Worm (Caenorhabditis elegans): ENCODE results near the gene srw-95.

The srw-95 gene

DNA sequence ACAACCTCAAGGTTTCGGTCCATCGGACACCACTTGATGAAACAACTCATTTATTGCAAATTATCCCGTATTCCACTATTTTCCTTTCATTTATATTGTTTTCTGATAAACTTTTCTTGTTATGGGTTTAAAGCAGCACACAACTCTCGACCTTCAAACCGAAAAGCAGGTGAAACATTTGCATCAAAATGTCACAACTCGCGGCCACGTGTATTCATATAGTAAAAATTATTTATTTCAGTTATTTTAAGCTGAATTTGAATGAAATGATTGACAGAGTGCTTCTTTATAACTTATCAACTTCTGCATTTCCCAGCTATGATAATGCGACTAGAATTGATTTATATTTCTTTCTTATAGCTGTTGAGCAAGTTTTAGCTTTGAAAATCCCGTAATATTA is at the start of gene srw-95:
TSS of gene srw-95 (plus strand) at position 213 of the 400 bp plus-strand sequence.
- no peak for TF ChIP-seq W03F9.2 (tag; optimal IDR thresholded peaks at IDR 0.05)
- no peak for TF ChIP-seq dao-5 (tag; optimal IDR thresholded peaks at IDR 0.05)
- TF ChIP-seq him-1 (tag; optimal IDR thresholded peaks at IDR 0.05) = no peak

DNA sequence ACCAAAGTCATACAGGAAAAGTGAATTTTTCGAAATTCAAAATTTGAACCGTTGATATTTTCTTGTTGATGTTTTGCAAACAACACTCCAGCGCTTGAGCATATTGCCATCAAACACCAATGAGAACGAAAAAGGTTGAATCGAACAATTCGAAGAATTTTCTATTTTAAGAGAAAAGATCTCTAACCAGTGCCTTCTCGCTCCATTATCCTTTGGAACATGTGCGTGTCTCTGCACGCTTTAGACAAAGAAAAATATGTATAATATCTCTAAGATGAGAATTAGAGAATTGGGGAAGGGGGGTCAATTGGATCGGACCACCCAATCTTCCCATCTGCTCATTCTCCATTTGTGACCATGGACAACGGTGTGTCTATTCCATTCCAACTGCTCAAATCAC is 48.0 kb upstream of the srw-95 start, which contains the start of gene Y17G9B.2:
TSS of gene Y17G9B.2 (plus strand) at position 301 of the 400 bp plus-strand sequence.
- TF ChIP-seq W03F9.2 (tag; optimal IDR thresholded peaks at IDR 0.05) (no peak), dao-5 (tag; optimal IDR thresholded peaks at IDR 0.05) (no peak), him-1 (tag; optimal IDR thresholded peaks at IDR 0.05) (no peak)

DNA sequence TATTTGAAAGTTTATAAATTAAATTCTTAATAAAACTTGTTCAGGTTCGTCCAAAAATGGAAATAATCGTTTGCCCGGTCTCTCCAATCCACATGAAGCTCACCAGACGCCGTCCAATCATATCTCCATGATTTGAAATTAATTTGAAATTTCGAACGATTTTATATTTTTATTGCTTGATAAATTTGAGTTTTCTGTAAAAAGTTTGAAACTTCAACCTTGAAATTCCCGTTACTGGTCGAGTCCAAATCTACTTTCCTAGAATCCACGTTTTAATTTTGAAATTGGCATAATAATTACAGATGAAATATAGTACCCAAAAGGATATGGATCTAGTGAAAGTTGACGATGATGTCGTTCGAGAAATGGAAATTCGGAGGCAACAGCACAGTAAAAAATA is 47.5 kb upstream of the srw-95 start, which contains the start of gene npp-26:
TSS of gene npp-26 (plus strand) at position 301 of the 400 bp plus-strand sequence.
- TF ChIP-seq dao-5 (tag; optimal IDR thresholded peaks at IDR 0.05) (no peak), W03F9.2 (tag; optimal IDR thresholded peaks at IDR 0.05) (no peak), him-1 (tag; optimal IDR thresholded peaks at IDR 0.05) (no peak)

DNA sequence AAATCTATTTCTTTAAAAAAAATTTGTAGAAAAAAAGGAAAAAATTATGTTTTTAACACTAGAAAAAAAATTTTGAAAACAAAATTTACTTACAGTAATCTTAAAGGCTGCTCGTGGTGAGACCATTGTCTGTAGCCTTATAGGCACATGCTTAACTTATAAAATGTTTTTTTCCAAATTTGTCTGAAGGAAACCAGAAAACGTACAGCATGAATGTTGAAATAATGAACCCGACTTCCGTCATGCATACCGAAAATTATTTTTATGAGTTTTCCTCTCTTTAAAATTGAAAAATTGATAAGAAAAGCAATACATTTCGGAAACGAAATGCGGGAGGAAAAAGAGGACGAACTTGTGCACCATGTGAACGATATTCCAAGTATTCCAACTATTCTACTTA is 40.1 kb upstream of the srw-95 start, which contains the start of gene R11E3.2:
TSS of gene R11E3.2 (plus strand) at position 301 of the 400 bp plus-strand sequence.
- TF ChIP-seq dao-5 (tag; optimal IDR thresholded peaks at IDR 0.05) = no peak
- TF ChIP-seq W03F9.2 (tag; optimal IDR thresholded peaks at IDR 0.05) = no peak
- no peak for TF ChIP-seq him-1 (tag; optimal IDR thresholded peaks at IDR 0.05)

DNA sequence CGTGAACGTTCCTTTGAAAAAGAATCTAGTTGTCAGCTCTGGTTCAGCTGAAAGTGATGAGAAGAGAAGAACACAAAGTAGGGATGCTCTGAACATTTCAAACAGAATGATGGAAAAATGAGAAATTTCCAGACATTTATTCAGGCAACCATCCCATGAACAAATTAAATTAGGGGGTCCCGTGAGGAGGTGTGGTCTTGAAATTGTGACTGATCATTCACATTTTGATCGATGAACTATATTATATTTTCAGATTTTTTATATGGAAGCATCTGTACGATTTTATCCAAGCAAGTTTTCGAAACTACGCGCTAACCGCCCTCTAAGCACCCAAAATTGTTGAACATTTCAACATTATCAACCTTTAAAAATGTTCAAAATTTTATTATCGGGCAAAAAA is 35.9 kb upstream of the srw-95 start, which contains the start of gene R11E3.19:
TSS of gene R11E3.19 (minus strand) at position 101 of the 400 bp plus-strand sequence.
- TF ChIP-seq him-1 (tag; optimal IDR thresholded peaks at IDR 0.05) (no peak), dao-5 (tag; optimal IDR thresholded peaks at IDR 0.05) (no peak), W03F9.2 (tag; optimal IDR thresholded peaks at IDR 0.05) (no peak)

DNA sequence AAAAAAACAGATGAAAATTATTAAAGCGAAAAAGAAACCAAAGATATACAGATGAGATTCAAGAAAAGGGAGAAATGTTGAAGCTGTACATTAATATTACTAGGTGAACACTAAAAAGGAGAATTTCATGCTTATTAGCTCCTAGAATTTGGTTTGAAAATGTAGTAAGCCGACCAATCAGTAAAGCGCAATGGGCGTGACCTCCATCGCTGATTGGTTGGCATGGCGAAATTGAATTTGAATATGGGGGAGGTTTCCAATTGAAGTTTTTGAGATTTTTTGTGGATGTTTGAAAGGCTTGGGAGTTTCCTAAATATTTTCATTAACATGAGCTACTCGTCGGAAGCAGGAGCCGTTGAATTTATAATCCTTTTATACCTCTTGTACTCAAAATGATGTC is 35.4 kb upstream of the srw-95 start:
- no peak for TF ChIP-seq him-1 (tag; optimal IDR thresholded peaks at IDR 0.05)
- TF ChIP-seq W03F9.2 (tag; optimal IDR thresholded peaks at IDR 0.05) = no peak

DNA sequence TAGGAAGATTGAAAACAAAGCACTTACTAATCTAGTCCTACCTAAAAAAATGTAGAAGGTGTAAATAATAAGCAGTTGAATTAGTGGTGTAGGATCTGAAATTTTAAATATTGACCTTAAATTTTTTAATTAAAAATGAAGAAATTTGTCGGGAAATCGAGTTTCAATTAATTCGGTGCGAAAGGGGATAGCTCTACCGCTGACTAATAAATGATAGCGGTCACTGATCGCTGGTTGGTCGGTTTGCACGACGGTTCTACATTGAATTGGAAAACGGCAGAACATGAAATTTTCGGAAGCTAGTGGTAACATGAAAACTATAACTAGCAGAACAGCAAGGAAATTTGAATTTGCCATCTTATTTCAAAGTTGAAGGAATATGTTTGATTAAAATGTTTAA is 31.7 kb upstream of the srw-95 start, which contains the start of gene set-15:
TSS of gene set-15 (minus strand) at position 101 of the 400 bp plus-strand sequence.
- TF ChIP-seq him-1 (tag; optimal IDR thresholded peaks at IDR 0.05) (no peak), W03F9.2 (tag; optimal IDR thresholded peaks at IDR 0.05) (no peak), dao-5 (tag; optimal IDR thresholded peaks at IDR 0.05) (no peak)

DNA sequence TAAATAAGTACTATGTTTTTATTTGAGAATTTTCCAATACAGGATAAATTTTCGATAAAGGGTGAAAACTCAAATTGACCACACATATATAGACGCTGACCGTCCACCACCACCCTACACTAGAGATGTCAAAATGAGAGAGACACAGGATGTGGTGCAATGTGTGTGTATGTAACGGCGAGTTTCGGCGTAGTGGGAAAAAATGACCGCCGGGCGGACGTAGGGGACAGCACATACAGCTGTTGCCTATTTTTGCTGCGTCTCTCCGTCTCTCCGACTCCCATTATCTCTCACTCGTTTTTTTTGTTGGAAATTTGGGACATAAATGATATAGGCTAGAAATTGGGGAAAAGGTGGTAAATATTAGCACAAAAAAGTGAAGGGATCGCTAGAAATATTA is 30.8 kb upstream of the srw-95 start:
- no peak for TF ChIP-seq dao-5 (tag; optimal IDR thresholded peaks at IDR 0.05)
- TF ChIP-seq him-1 (tag; optimal IDR thresholded peaks at IDR 0.05) = no peak
- TF ChIP-seq W03F9.2 (tag; optimal IDR thresholded peaks at IDR 0.05) = no peak

DNA sequence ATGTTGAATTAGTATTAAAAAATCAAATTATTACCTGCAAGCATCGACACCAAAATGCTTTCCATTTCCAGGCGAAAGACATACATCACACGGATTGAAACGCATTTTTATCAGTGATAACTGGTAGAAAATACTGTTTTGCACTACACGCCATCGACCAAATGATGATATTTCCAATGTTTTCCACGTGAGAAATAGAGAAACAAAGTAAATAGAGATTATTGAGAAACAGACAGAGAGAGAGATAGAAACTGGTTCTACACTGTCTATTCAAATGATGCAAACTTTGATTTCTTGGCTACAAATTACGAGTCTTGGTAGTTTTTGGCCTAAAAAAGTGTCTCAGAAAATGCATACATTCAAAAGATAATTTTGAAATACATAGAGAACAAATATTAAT is 23.5 kb upstream of the srw-95 start, which contains the start of gene nhr-104:
TSS of gene nhr-104 (minus strand) at position 361 of the 400 bp plus-strand sequence.
- no peak for TF ChIP-seq dao-5 (tag; optimal IDR thresholded peaks at IDR 0.05)
- TF ChIP-seq him-1 (tag; optimal IDR thresholded peaks at IDR 0.05) = no peak
- TF ChIP-seq W03F9.2 (tag; optimal IDR thresholded peaks at IDR 0.05) = no peak

DNA sequence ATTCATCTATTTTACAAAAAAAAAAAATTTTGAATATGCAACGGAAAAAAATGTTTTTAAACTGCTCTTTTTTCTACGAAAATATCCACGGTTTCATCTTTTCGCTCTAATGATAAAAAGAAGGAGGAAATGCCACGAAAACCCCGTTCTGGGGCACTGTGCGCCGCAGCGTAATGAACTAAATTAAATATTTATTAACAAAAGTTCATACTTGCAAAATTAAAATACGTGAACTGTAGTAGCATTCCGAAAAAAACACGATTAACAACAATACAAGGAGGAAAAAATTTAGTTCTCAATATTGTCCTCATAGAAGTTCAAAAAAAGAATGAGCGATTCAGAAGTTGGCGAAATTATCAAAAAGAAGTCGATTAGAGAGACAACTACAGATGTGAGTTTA is 22.4 kb upstream of the srw-95 start, which contains the start of gene R11E3.1:
TSS of gene R11E3.1 (plus strand) at position 301 of the 400 bp plus-strand sequence.
- TF ChIP-seq dao-5 (tag; optimal IDR thresholded peaks at IDR 0.05) = no peak
- TF ChIP-seq him-1 (tag; optimal IDR thresholded peaks at IDR 0.05) = no peak
- no peak for TF ChIP-seq W03F9.2 (tag; optimal IDR thresholded peaks at IDR 0.05)

DNA sequence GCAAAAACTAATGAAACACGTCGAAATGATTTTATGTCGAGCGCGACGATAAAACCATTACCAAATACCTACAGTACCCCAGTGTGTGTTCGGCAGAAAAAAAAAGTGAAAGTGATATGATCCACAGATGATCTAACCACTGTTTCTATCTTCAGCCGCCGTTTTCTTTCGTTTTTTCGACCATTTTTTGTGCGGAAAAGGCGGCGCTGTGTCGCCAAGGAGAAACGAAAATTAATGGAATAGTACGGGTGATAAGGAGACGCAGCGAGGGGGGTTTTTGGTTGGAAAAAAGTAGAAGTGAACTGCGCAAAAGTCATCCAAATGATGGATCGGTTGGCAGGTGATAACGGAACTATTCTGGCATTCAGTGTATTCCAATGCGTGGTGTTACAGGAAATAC is 16.8 kb upstream of the srw-95 start:
- TF ChIP-seq him-1 (tag; optimal IDR thresholded peaks at IDR 0.05) (no peak), W03F9.2 (tag; optimal IDR thresholded peaks at IDR 0.05) (no peak), dao-5 (tag; optimal IDR thresholded peaks at IDR 0.05) (no peak)

DNA sequence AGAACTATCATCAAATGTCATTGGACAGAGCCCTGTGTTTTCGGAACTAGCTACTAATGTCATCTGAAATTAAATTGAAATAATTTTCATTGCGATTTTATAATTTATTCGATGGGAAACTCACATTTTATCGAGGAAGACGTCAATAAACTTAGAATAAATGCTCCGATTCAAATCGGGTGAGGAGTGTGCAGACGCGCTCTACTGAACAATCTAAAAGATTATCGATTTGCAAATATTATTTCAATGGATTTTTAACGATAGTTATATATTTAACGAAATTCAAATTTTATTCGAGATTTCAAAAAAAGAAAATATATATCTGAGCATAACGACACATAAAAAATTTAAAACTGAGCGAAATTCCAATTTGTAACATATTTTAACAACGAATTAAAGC is 12.8 kb upstream of the srw-95 start, which contains the start of gene eor-1:
TSS of gene eor-1 (minus strand) at position 65 of the 400 bp plus-strand sequence.
- TF ChIP-seq W03F9.2 (tag; optimal IDR thresholded peaks at IDR 0.05) (peak; percentile 9), dao-5 (tag; optimal IDR thresholded peaks at IDR 0.05) (no peak), him-1 (tag; optimal IDR thresholded peaks at IDR 0.05) (no peak)

DNA sequence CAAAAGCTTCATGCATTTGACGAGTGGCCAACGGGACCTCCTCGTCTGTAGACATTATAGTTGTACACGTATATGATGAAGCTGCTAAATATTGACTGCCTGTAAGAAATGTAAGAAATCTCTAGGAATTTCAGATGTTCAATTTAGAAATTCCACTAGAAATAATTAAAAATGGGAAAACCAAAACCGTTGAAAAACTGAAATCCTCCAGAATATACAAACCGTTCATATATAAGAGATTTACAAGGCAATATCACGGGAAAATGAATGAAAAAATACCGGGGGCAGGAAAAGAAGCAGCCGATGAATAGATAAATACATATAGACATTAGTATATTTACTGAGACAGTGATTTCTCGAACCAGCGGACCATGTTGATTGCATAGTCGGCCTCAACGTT is 9.4 kb upstream of the srw-95 start, which contains the start of gene dpf-7:
TSS of gene dpf-7 (minus strand) at position 101 of the 400 bp plus-strand sequence.
- TF ChIP-seq W03F9.2 (tag; optimal IDR thresholded peaks at IDR 0.05) (no peak), him-1 (tag; optimal IDR thresholded peaks at IDR 0.05) (no peak), dao-5 (tag; optimal IDR thresholded peaks at IDR 0.05) (no peak)

DNA sequence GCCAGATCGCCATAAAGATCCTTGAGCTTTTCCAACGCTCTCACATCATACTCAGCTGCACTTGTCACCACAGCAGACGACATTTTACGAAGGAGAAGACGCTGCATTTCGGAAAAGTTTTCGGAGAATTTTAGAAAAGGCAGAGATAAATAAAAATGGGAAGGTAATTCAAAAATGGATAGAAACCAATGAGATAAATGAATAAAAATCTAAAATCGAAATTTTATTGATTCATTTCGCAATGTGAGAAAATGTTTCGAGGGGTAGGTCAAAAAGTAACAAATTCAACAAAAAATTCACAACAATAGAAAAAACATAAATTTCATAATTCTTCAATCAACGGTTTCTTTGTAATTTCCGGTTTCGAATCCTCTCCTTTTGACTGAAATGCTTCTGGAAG is 5.4 kb upstream of the srw-95 start, which contains the start of gene dpf-5:
TSS of gene dpf-5 (minus strand) at position 101 of the 400 bp plus-strand sequence.
- TF ChIP-seq dao-5 (tag; optimal IDR thresholded peaks at IDR 0.05) = no peak
- TF ChIP-seq W03F9.2 (tag; optimal IDR thresholded peaks at IDR 0.05) = no peak
- no peak for TF ChIP-seq him-1 (tag; optimal IDR thresholded peaks at IDR 0.05)

DNA sequence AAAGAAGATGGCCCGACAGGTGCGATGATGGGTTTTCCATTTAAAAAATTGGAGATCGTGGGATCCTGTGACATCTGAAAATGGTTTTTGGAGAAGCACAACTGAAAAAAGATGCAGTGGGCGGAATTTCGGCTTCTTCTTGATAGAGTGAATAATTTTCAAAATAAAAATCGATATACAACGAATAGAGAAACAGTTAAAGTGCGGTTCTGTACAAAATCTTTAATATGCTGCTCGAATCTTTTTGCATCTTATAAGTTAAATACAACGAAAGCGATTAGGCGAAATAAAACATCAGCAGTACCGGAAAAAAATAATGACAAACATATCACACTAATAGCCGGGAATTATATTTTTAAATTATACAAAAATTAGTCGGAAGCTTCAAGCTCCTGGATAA is 4.7 kb upstream of the srw-95 start, which contains the start of gene H06H21.11:
TSS of gene H06H21.11 (minus strand) at position 101 of the 400 bp plus-strand sequence.
- no peak for TF ChIP-seq dao-5 (tag; optimal IDR thresholded peaks at IDR 0.05)
- no peak for TF ChIP-seq W03F9.2 (tag; optimal IDR thresholded peaks at IDR 0.05)
- TF ChIP-seq him-1 (tag; optimal IDR thresholded peaks at IDR 0.05) = no peak

Data from whole organism, L4/young adult.